Worm (Caenorhabditis elegans): ENCODE data around the gene T02G5.14.

ce11 chrII:7116350-7116749, 32.2 kb downstream of the T02G5.14 start, which contains the start of gene spon-1:
- no peak for TF ChIP-seq hlh-13 (GFP tag; optimal IDR thresholded peaks at IDR 0.05)
- no peak for TF ChIP-seq nhr-11 (tag; optimal IDR thresholded peaks at IDR 0.05)
- TF ChIP-seq pha-4 (tag; optimal IDR thresholded peaks at IDR 0.05), result no peak
- TF ChIP-seq K02D7.2 (tag; optimal IDR thresholded peaks at IDR 0.05), result no peak
- no peak for TF ChIP-seq elt-4 (tag; optimal IDR thresholded peaks at IDR 0.05)
- no peak for TF ChIP-seq ahr-1 (tag; optimal IDR thresholded peaks at IDR 0.05)

All from whole organism, late embryonic.